Fruit fly (Drosophila melanogaster) whole organism, embryonic: Measurements from ENCODE around the gene Rcd2.

Source experiments
- Antp ChIP-seq: fragments of 200-800 bp; sonication (Bioruptor generic); optimal IDR thresholded peaks from 3 replicates; lab custom pipeline; 2016; ENCODE audit warnings: missing biosample characterization, missing genetic modification characterization
- CG10209 ChIP-seq: fragments of 200-800 bp; sonication (Bioruptor generic); optimal IDR thresholded peaks from 3 replicates; lab custom pipeline; 2017; ENCODE audit warnings: missing biosample characterization, mild to moderate bottlenecking, missing genetic modification characterization, missing genetic modification reagents
- CG11247 ChIP-seq: fragments of 200-800 bp; sonication (Bioruptor generic); IDR thresholded peaks from 2 replicates; pipeline ENCODE4 v1.3.6; 2022; ENCODE audit warnings: missing biosample characterization, missing genetic modification characterization
- CG11723 ChIP-seq: fragments of 200-800 bp; sonication (Bioruptor generic); optimal IDR thresholded peaks from 2 replicates; lab custom pipeline; 2017; ENCODE audit warnings: missing biosample characterization, mild to moderate bottlenecking, missing genetic modification characterization
- CG12155 ChIP-seq: fragments of 200-800 bp; sonication (Bioruptor generic); optimal IDR thresholded peaks from 3 replicates; lab custom pipeline; 2016; ENCODE audit warnings: missing biosample characterization, missing genetic modification characterization
- CG12659 ChIP-seq: fragments of 200-800 bp; sonication (Bioruptor generic); optimal IDR thresholded peaks from 3 replicates; lab custom pipeline; 2017; ENCODE audit warnings: mild to moderate bottlenecking, missing biosample characterization, missing genetic modification reagents, missing genetic modification characterization
- CG13624 ChIP-seq: fragments of 200-800 bp; sonication (Bioruptor generic); optimal IDR thresholded peaks from 2 replicates; lab custom pipeline; 2016; ENCODE audit warnings: missing biosample characterization, missing genetic modification characterization
- CG14860 ChIP-seq: fragments of 200-800 bp; sonication (Bioruptor generic); IDR thresholded peaks from 3 replicates; pipeline ENCODE4 v1.3.6; 2022; ENCODE audit warnings: missing biosample characterization, missing genetic modification characterization; ENCODE audit not compliant: partially characterized antibody
- CG31365 ChIP-seq: fragments of 200-800 bp; sonication (Bioruptor generic); optimal IDR thresholded peaks from 2 replicates; lab custom pipeline; 2018; ENCODE audit warnings: missing biosample characterization, mild to moderate bottlenecking, missing genetic modification characterization
- CG32532 ChIP-seq: fragments of 200-800 bp; sonication (Bioruptor generic); IDR thresholded peaks from 2 replicates; pipeline ENCODE4 v1.3.6; 2022; ENCODE audit warnings: missing biosample characterization, missing genetic modification characterization
- CG32767 ChIP-seq: fragments of 200-800 bp; sonication (Bioruptor generic); IDR thresholded peaks from 2 replicates; pipeline ENCODE4 v1.3.6; 2022; ENCODE audit warnings: missing biosample characterization, missing genetic modification characterization
- CG3281 ChIP-seq: fragments of 200-800 bp; sonication (Bioruptor generic); optimal IDR thresholded peaks from 3 replicates; lab custom pipeline; 2017; ENCODE audit warnings: missing biosample characterization, mild to moderate bottlenecking, missing genetic modification characterization
- CG34224 ChIP-seq: fragments of 200-800 bp; sonication (Bioruptor generic); IDR thresholded peaks from 3 replicates; pipeline ENCODE4 v1.3.6; 2022; ENCODE audit warnings: missing biosample characterization, missing genetic modification characterization; ENCODE audit not compliant: partially characterized antibody
- CG3847 ChIP-seq: fragments of 200-800 bp; sonication (Bioruptor generic); IDR thresholded peaks from 2 replicates; pipeline ENCODE4 v1.3.6; 2022; ENCODE audit warnings: missing biosample characterization, missing genetic modification characterization
- CG42726 ChIP-seq: fragments of 200-800 bp; sonication (Bioruptor generic); IDR thresholded peaks from 2 replicates; pipeline ENCODE4 v1.3.6; 2022; ENCODE audit warnings: missing biosample characterization, missing genetic modification characterization; ENCODE audit not compliant: partially characterized antibody
- CG4424 ChIP-seq: fragments of 200-800 bp; sonication (Bioruptor generic); optimal IDR thresholded peaks from 3 replicates; lab custom pipeline; 2016; ENCODE audit warnings: missing biosample characterization, missing genetic modification characterization
- CG5245 ChIP-seq: fragments of 200-800 bp; sonication (Bioruptor generic); optimal IDR thresholded peaks from 3 replicates; lab custom pipeline; 2016; ENCODE audit warnings: missing biosample characterization, missing genetic modification characterization
- CG7963 ChIP-seq: fragments of 200-800 bp; sonication (Bioruptor generic); IDR thresholded peaks from 3 replicates; pipeline ENCODE4 v1.3.6; 2022; ENCODE audit warnings: missing biosample characterization, missing genetic modification characterization; ENCODE audit not compliant: partially characterized antibody
- CG8944 ChIP-seq: fragments of 200-800 bp; sonication (Bioruptor generic); optimal IDR thresholded peaks from 3 replicates; lab custom pipeline; 2016; ENCODE audit warnings: missing biosample characterization, missing genetic modification characterization
- CG9609 ChIP-seq: fragments of 200-800 bp; sonication (Bioruptor generic); optimal IDR thresholded peaks from 3 replicates; lab custom pipeline; 2016; ENCODE audit warnings: missing biosample characterization, missing genetic modification characterization
- CG9727 ChIP-seq: fragments of 200-800 bp; sonication (Bioruptor generic); optimal IDR thresholded peaks from 3 replicates; lab custom pipeline; 2017; ENCODE audit warnings: missing biosample characterization, mild to moderate bottlenecking, missing genetic modification characterization
- CoRest ChIP-seq: fragments of 200-800 bp; sonication (Bioruptor generic); optimal IDR thresholded peaks from 3 replicates; lab custom pipeline; 2018; ENCODE audit warnings: missing biosample characterization, mild to moderate bottlenecking, missing genetic modification characterization, moderate library complexity
- D19A ChIP-seq: fragments of 200-800 bp; optimal IDR thresholded peaks from 3 replicates; lab custom pipeline; 2019; ENCODE audit warnings: missing biosample characterization, mild to moderate bottlenecking, missing genetic modification characterization, moderate library complexity
- HLH4C ChIP-seq: fragments of 200-800 bp; sonication (Bioruptor generic); IDR thresholded peaks from 3 replicates; pipeline ENCODE4 v1.3.6; 2022; ENCODE audit warnings: missing biosample characterization, missing genetic modification characterization; ENCODE audit not compliant: partially characterized antibody
- Hr51 ChIP-seq, 2 experiments: fragments of 200-800 bp; sonication (Bioruptor generic); optimal IDR thresholded peaks; 2 replicates in 1 of 2; 3 replicates in 1 of 2; lab custom pipeline; 2016 to 2018; ENCODE audit warnings: missing biosample characterization in 2 of 2, missing genetic modification characterization in 2 of 2, mild to moderate bottlenecking in 1 of 2, moderate library complexity in 1 of 2
- Mes4 ChIP-seq: fragments of 200-800 bp; sonication (Bioruptor generic); optimal IDR thresholded peaks from 2 replicates; lab custom pipeline; 2016; ENCODE audit warnings: missing biosample characterization, missing genetic modification characterization
- Nf-YA ChIP-seq: fragments of 200-800 bp; sonication (Bioruptor generic); IDR thresholded peaks from 2 replicates; pipeline ENCODE4 v1.3.6; 2022; ENCODE audit warnings: missing biosample characterization, missing genetic modification characterization
- Vsx1 ChIP-seq: fragments of 200-800 bp; sonication (Bioruptor generic); optimal IDR thresholded peaks from 2 replicates; lab custom pipeline; 2017; ENCODE audit warnings: missing biosample characterization, mild to moderate bottlenecking, missing genetic modification characterization, missing genetic modification reagents
- btn ChIP-seq: fragments of 200-800 bp; sonication (Bioruptor generic); optimal IDR thresholded peaks from 2 replicates; lab custom pipeline; 2016; ENCODE audit warnings: missing biosample characterization, missing genetic modification characterization
- chif ChIP-seq, 2 experiments: fragments of 200-800 bp; sonication (Bioruptor generic); optimal IDR thresholded peaks; 3 replicates each; lab custom pipeline; 2016; ENCODE audit warnings: missing biosample characterization in 2 of 2, missing genetic modification characterization in 2 of 2
- crc ChIP-seq: fragments of 200-800 bp; sonication (Bioruptor generic); optimal IDR thresholded peaks from 2 replicates; lab custom pipeline; 2016; ENCODE audit warnings: missing biosample characterization, missing genetic modification characterization
- dimm ChIP-seq: fragments of 200-800 bp; sonication (Bioruptor generic); IDR thresholded peaks from 2 replicates; pipeline ENCODE4 v1.3.6; 2022; ENCODE audit warnings: missing biosample characterization, missing genetic modification characterization
- exex ChIP-seq: fragments of 200-800 bp; sonication (Bioruptor generic); optimal IDR thresholded peaks from 4 replicates; lab custom pipeline; 2018; ENCODE audit warnings: missing biosample characterization, mild to moderate bottlenecking, missing genetic modification characterization, moderate library complexity
- gcm2 ChIP-seq: fragments of 200-800 bp; sonication (Bioruptor generic); optimal IDR thresholded peaks from 2 replicates; lab custom pipeline; 2016; ENCODE audit warnings: missing biosample characterization, missing genetic modification characterization
- hkb ChIP-seq, 2 experiments: fragments of 200-800 bp in 1 of 2; fragments of >200 bp in 1 of 2; sonication (Bioruptor generic) in 1 of 2; IDR thresholded peaks in 1 of 2; optimal IDR thresholded peaks in 1 of 2; 2 replicates each; pipeline versions ENCODE4 v1.3.6 to Lab custom; 2017 to 2022; ENCODE audit warnings: missing biosample characterization in 1 of 2, missing genetic modification characterization in 1 of 2
- lilli ChIP-seq: fragments of 200-800 bp; sonication (Bioruptor generic); optimal IDR thresholded peaks from 3 replicates; lab custom pipeline; 2016; ENCODE audit warnings: missing biosample characterization, missing genetic modification characterization
- lmd ChIP-seq: fragments of 200-800 bp; sonication (Bioruptor generic); IDR thresholded peaks from 2 replicates; pipeline ENCODE4 v1.3.6; 2022; ENCODE audit warnings: missing biosample characterization, missing genetic modification characterization
- nom ChIP-seq: fragments of 200-800 bp; sonication (Bioruptor generic); optimal IDR thresholded peaks from 2 replicates; lab custom pipeline; 2017; ENCODE audit warnings: missing biosample characterization, missing genetic modification characterization, mild to moderate bottlenecking, moderate library complexity, missing genetic modification reagents
- oc ChIP-seq: fragments of 200-800 bp; sonication (Bioruptor generic); optimal IDR thresholded peaks from 2 replicates; lab custom pipeline; 2018; ENCODE audit warnings: missing biosample characterization, mild to moderate bottlenecking, missing genetic modification characterization, moderate library complexity
- otp ChIP-seq: fragments of 200-800 bp; sonication (Bioruptor generic); IDR thresholded peaks from 3 replicates; pipeline ENCODE4, ENCODE4 v1.3.6; 2022; ENCODE audit warnings: missing biosample characterization, missing genetic modification characterization
- pho ChIP-seq: fragments of 200-800 bp; sonication (Bioruptor generic); optimal IDR thresholded peaks from 2 replicates; lab custom pipeline; 2016; ENCODE audit warnings: missing biosample characterization, missing genetic modification characterization
- rib ChIP-seq: fragments of 200-800 bp; sonication (Bioruptor generic); IDR thresholded peaks from 2 replicates; pipeline ENCODE4 v1.3.6; 2022; ENCODE audit warnings: missing biosample characterization, missing genetic modification characterization
- slbo ChIP-seq: fragments of 200-800 bp; sonication (Bioruptor generic); IDR thresholded peaks from 2 replicates; pipeline ENCODE4 v1.3.6; 2022; ENCODE audit warnings: missing biosample characterization, missing genetic modification characterization
- sqz ChIP-seq: fragments of 200-800 bp; sonication (Bioruptor generic); optimal IDR thresholded peaks from 3 replicates; lab custom pipeline; 2018; ENCODE audit warnings: missing biosample characterization, mild to moderate bottlenecking, missing genetic modification characterization
- tin ChIP-seq: fragments of 200-800 bp; sonication (Bioruptor generic); optimal IDR thresholded peaks from 3 replicates; lab custom pipeline; 2016; ENCODE audit warnings: missing biosample characterization, missing genetic modification characterization
- tna ChIP-seq: fragments of 200-800 bp; sonication (Bioruptor generic); IDR thresholded peaks from 2 replicates; pipeline ENCODE4 v1.3.6; 2022; ENCODE audit warnings: missing biosample characterization, missing genetic modification characterization; ENCODE audit not compliant: partially characterized antibody
- ttk ChIP-seq: fragments of 200-800 bp; sonication (Bioruptor generic); IDR thresholded peaks from 2 replicates; pipeline ENCODE4 v2.1.2; 2022; ENCODE audit warnings: missing biosample characterization, missing genetic modification characterization
- yki ChIP-seq: fragments of >200 bp; optimal IDR thresholded peaks from 3 replicates; lab custom pipeline; 2018

The Rcd2 gene

DNA sequence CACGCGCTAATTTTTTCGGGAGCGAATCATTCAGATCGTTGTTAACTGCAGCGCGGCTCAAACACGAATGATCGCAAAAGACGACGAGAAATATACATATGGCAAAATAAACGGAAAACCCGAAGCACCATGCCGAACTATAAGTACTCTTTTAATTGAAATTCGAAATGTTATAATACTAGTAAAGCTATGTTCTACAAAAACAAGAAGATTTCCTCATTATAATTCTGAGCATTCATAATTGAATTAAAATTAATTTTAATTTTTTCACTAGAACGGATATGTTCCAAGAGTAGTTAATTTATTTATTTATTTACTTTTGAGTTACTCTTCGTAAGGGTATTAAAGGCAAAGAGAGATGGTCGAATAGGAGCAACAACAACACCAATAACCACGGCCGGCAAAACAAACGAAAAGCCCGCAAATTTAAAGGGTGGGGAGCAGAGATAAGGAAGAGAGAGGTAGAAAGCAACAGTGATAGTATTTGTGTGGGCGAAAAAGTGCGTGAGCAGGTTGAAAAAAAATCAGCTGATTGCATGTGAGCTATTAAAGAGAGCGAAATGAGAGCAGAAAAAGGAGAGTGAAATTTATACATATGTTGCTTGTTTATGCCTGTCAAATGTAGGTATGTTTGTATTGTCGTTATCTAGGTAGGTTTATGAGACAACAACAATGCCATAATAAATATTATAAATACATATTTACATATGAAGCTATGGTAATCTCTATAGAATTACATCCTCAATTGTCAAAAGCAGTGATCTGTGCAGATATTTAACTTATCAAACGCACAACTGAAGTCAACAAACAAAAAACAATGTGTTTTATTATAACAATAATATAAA lies 46.6 kb downstream of the Rcd2 start (continued):
- TF ChIP-seq hkb (optimal IDR thresholded peaks at IDR 0.05; lab: Kevin White, UChicago) = no peak
- TF ChIP-seq hkb (GFP tag; IDR thresholded peaks at IDR 0.05; lab: Robert Waterston, UW) = peak; percentile 76
- TF ChIP-seq otp = peak; percentile 66; the same call in 1 of the 3 replicates
- no peak for TF ChIP-seq sqz (GFP tag; lab: Kevin White, UChicago)
- peak; percentile 72 for TF ChIP-seq CG3847 (GFP tag; lab: Robert Waterston, UW)
- peak; percentile 73 for TF ChIP-seq CoRest (tag; lab: Kevin White, UChicago)
- TF ChIP-seq HLH4C (GFP tag; lab: Robert Waterston, UW) = no peak
- peak; percentile 79 for TF ChIP-seq lmd (GFP tag; lab: Robert Waterston, UW)
- TF ChIP-seq chif (GFP tag; optimal IDR thresholded peaks at IDR 0.05; lab: Kevin White, UChicago) = peak in 1 of 2 experiments; percentile 37
- TF ChIP-seq oc = no peak
- TF ChIP-seq CG32767 (GFP tag; lab: Robert Waterston, UW) = peak; percentile 52; the same call in 1 of the 2 replicates
- TF ChIP-seq exex (tag; lab: Kevin White, UChicago) = peak; percentile 32
- peak; percentile 18 to 89 for TF ChIP-seq Hr51 (GFP tag; optimal IDR thresholded peaks at IDR 0.05; lab: Kevin White, UChicago)
- TF ChIP-seq rib (GFP tag; lab: Robert Waterston, UW) = peak; percentile 63; the same call in 1 of the 2 replicates
- TF ChIP-seq CG9727 = peak; percentile 73
- TF ChIP-seq CG32532 (GFP tag; lab: Robert Waterston, UW) = peak; percentile 85
- TF ChIP-seq pho (GFP tag; lab: Kevin White, UChicago) = peak; percentile 51
- TF ChIP-seq Antp = no peak
- peak; percentile 18 for TF ChIP-seq CG5245 (GFP tag; lab: Kevin White, UChicago)
- no peak for TF ChIP-seq CG14860
- TF ChIP-seq CG34224 (GFP tag; lab: Robert Waterston, UW) = no peak
- no peak for TF ChIP-seq CG7963 (GFP tag; lab: Robert Waterston, UW)
- TF ChIP-seq CG8944 = peak; percentile 13
- TF ChIP-seq crc (GFP tag; lab: Kevin White, UChicago) = no peak
- peak; percentile 50 for TF ChIP-seq tin
- TF ChIP-seq dimm (GFP tag; lab: Robert Waterston, UW) = no peak
- TF ChIP-seq gcm2 (GFP tag; lab: Kevin White, UChicago) = no peak
- TF ChIP-seq D19A (tag; lab: Kevin White, UChicago) = peak; percentile 99
- TF ChIP-seq slbo (GFP tag; lab: Robert Waterston, UW) = peak; percentile 83
- TF ChIP-seq CG9609 (GFP tag; lab: Kevin White, UChicago) = peak; percentile 19
- TF ChIP-seq nom (GFP tag; lab: Kevin White, UChicago) = peak; percentile 70
- TF ChIP-seq CG13624 (GFP tag; lab: Kevin White, UChicago) = peak; percentile 51
- peak; percentile 72 for TF ChIP-seq CG12155 (GFP tag; lab: Kevin White, UChicago)
- TF ChIP-seq CG31365 (tag; lab: Kevin White, UChicago) = peak; percentile 0
- TF ChIP-seq Mes4 (GFP tag; lab: Kevin White, UChicago) = no peak
- peak; percentile 81 for TF ChIP-seq CG3281 (GFP tag; lab: Kevin White, UChicago)
- TF ChIP-seq btn (GFP tag; lab: Kevin White, UChicago) = peak; percentile 15
- peak; percentile 72; the same call in 1 of the 2 replicates for TF ChIP-seq ttk (GFP tag; lab: Robert Waterston, UW)
- TF ChIP-seq lilli (GFP tag; lab: Kevin White, UChicago) = peak; percentile 80
- peak; percentile 69 for TF ChIP-seq CG12659 (GFP tag; lab: Kevin White, UChicago)
- TF ChIP-seq Vsx1 (GFP tag; lab: Kevin White, UChicago) = peak; percentile 53
- no peak for TF ChIP-seq yki
- peak; percentile 71 for TF ChIP-seq Nf-YA
- TF ChIP-seq CG10209 (GFP tag; lab: Kevin White, UChicago) = peak; percentile 56
- no peak for TF ChIP-seq CG11723 (GFP tag; lab: Kevin White, UChicago)
- TF ChIP-seq CG11247 (GFP tag; lab: Robert Waterston, UW) = no peak; the same call in 1 of the 2 replicates
- no peak for TF ChIP-seq CG42726
- TF ChIP-seq CG4424 (GFP tag; lab: Kevin White, UChicago) = peak; percentile 39
- TF ChIP-seq tna (GFP tag; lab: Robert Waterston, UW) = no peak
